Worm (Caenorhabditis elegans) whole organism, L3 larva: ENCODE measurements around the gene nhr-197.
A peak's percentile ranks its signal among the peaks of the same experiment; 100 is the strongest.

Source experiments
- R02D3.7 ChIP-seq: fragments of 150-350 bp; optimal IDR thresholded peaks from 2 replicates; lab custom pipeline; 2014; ENCODE audit warnings: missing biosample characterization, missing genetic modification characterization
- ceh-16 ChIP-seq: sonication (generic microtip); optimal IDR thresholded peaks from 2 replicates; lab custom pipeline; 2017; ENCODE audit warnings: missing biosample characterization, missing genetic modification characterization
- ceh-28 ChIP-seq: fragments of 150-350 bp; optimal IDR thresholded peaks from 2 replicates; lab custom pipeline; 2014; ENCODE audit warnings: missing biosample characterization, missing genetic modification reagents, missing genetic modification characterization
- ceh-82 ChIP-seq: fragments of 150-350 bp; optimal IDR thresholded peaks from 2 replicates; lab custom pipeline; 2014; ENCODE audit warnings: missing biosample characterization, missing genetic modification characterization
- daf-12 ChIP-seq: fragments of 150-350 bp; optimal IDR thresholded peaks from 2 replicates; lab custom pipeline; 2014; ENCODE audit warnings: missing biosample characterization, missing genetic modification reagents, missing genetic modification characterization
- egl-5 ChIP-seq: fragments of 150-350 bp; optimal IDR thresholded peaks from 2 replicates; lab custom pipeline; 2017; ENCODE audit warnings: missing biosample characterization, missing genetic modification reagents, missing genetic modification characterization, inconsistent platforms
- elt-1 ChIP-seq: fragments of 150-350 bp; optimal IDR thresholded peaks from 2 replicates; lab custom pipeline; 2014; ENCODE audit warnings: missing biosample characterization, missing genetic modification characterization
- elt-3 ChIP-seq, 3 experiments: fragments of 150-350 bp in 1 of 3; sonication (generic microtip) in 2 of 3; optimal IDR thresholded peaks; 2 replicates in 2 of 3; 4 replicates in 1 of 3; lab custom pipeline; 2014 to 2017; ENCODE audit warnings: missing biosample characterization in 3 of 3, missing genetic modification characterization in 3 of 3
- eor-1 ChIP-seq, 2 experiments: fragments of 150-350 bp; optimal IDR thresholded peaks; 2 replicates each; lab custom pipeline; 2014 to 2018; ENCODE audit warnings: missing biosample characterization in 2 of 2, missing genetic modification characterization in 2 of 2
- fkh-2 ChIP-seq: fragments of 150-350 bp; optimal IDR thresholded peaks from 2 replicates; lab custom pipeline; 2014; ENCODE audit warnings: missing biosample characterization, missing genetic modification reagents, missing genetic modification characterization
- fos-1 ChIP-seq: fragments of 150-350 bp; optimal IDR thresholded peaks from 2 replicates; lab custom pipeline; 2014; ENCODE audit warnings: missing biosample characterization, missing genetic modification characterization
- hmg-11 ChIP-seq: sonication (generic microtip); optimal IDR thresholded peaks from 2 replicates; lab custom pipeline; 2016; ENCODE audit warnings: missing genetic modification characterization, missing compliant biosample characterization
- jun-1 ChIP-seq: fragments of 150-350 bp; optimal IDR thresholded peaks from 2 replicates; lab custom pipeline; 2014; ENCODE audit warnings: missing biosample characterization, missing genetic modification reagents, missing genetic modification characterization
- lin-15B ChIP-seq: fragments of 150-350 bp; optimal IDR thresholded peaks from 2 replicates; lab custom pipeline; 2014; ENCODE audit warnings: missing biosample characterization, missing genetic modification characterization
- lin-39 ChIP-seq: fragments of 150-350 bp; optimal IDR thresholded peaks from 2 replicates; lab custom pipeline; 2018; ENCODE audit warnings: missing biosample characterization, missing genetic modification reagents, missing genetic modification characterization
- lsy-12 ChIP-seq: sonication (generic microtip); optimal IDR thresholded peaks from 2 replicates; lab custom pipeline; 2016; ENCODE audit warnings: mild to moderate bottlenecking, missing genetic modification characterization, missing compliant biosample characterization
- mdl-1 ChIP-seq: fragments of 150-350 bp; optimal IDR thresholded peaks from 2 replicates; lab custom pipeline; 2014; ENCODE audit warnings: missing biosample characterization, missing genetic modification characterization
- mml-1 ChIP-seq: fragments of 150-350 bp; sonication (generic microtip); optimal IDR thresholded peaks from 3 replicates; lab custom pipeline; 2014; ENCODE audit warnings: missing biosample characterization, missing genetic modification characterization
- nfya-1 ChIP-seq: sonication (generic microtip); optimal IDR thresholded peaks from 2 replicates; lab custom pipeline; 2017; ENCODE audit warnings: missing genetic modification characterization, mild to moderate bottlenecking, missing compliant biosample characterization, antibody characterized with exemption, moderate library complexity; ENCODE audit not compliant: insufficient read depth
- nhr-12 ChIP-seq: fragments of 150-350 bp; optimal IDR thresholded peaks from 2 replicates; lab custom pipeline; 2014; ENCODE audit warnings: missing biosample characterization, missing genetic modification characterization
- nhr-23 ChIP-seq: fragments of 150-350 bp; optimal IDR thresholded peaks from 2 replicates; lab custom pipeline; 2014; ENCODE audit warnings: missing biosample characterization, missing genetic modification reagents, missing genetic modification characterization
- nhr-237 ChIP-seq: fragments of 150-350 bp; optimal IDR thresholded peaks from 2 replicates; lab custom pipeline; 2014; ENCODE audit warnings: missing biosample characterization, missing genetic modification characterization
- nhr-28 ChIP-seq: fragments of 150-350 bp; optimal IDR thresholded peaks from 2 replicates; lab custom pipeline; 2014; ENCODE audit warnings: missing biosample characterization, missing genetic modification characterization
- nhr-43 ChIP-seq: sonication (generic microtip); optimal IDR thresholded peaks from 2 replicates; lab custom pipeline; 2016; ENCODE audit warnings: mild to moderate bottlenecking, missing genetic modification characterization, missing compliant biosample characterization; ENCODE audit not compliant: poor library complexity, severe bottlenecking
- nhr-67 ChIP-seq: fragments of 150-350 bp; optimal IDR thresholded peaks from 2 replicates; lab custom pipeline; 2014; ENCODE audit warnings: missing biosample characterization, missing genetic modification characterization
- nhr-76 ChIP-seq: fragments of 150-350 bp; sonication (generic microtip); optimal IDR thresholded peaks from 5 replicates; lab custom pipeline; 2014; ENCODE audit warnings: missing biosample characterization, missing genetic modification characterization
- nhr-77 ChIP-seq: fragments of 150-350 bp; optimal IDR thresholded peaks from 2 replicates; lab custom pipeline; 2014; ENCODE audit warnings: missing biosample characterization, missing genetic modification characterization
- pqm-1 ChIP-seq: fragments of 150-350 bp; optimal IDR thresholded peaks from 2 replicates; lab custom pipeline; 2017; ENCODE audit warnings: missing biosample characterization, missing genetic modification characterization, inconsistent platforms
- skn-1 ChIP-seq: fragments of 150-350 bp; optimal IDR thresholded peaks from 2 replicates; lab custom pipeline; 2014; ENCODE audit warnings: missing biosample characterization, missing genetic modification characterization
- snpc-4 ChIP-seq: fragments of 150-350 bp; optimal IDR thresholded peaks from 2 replicates; lab custom pipeline; 2014; ENCODE audit warnings: missing biosample characterization, missing genetic modification characterization
- tbx-2 ChIP-seq: sonication (generic microtip); optimal IDR thresholded peaks from 2 replicates; lab custom pipeline; 2016; ENCODE audit warnings: mild to moderate bottlenecking, missing genetic modification characterization, missing compliant biosample characterization
- unc-39 ChIP-seq: sonication (generic microtip); optimal IDR thresholded peaks from 4 replicates; lab custom pipeline; 2017; ENCODE audit warnings: missing biosample characterization, missing genetic modification characterization
- unc-62 ChIP-seq: fragments of 150-350 bp; sonication (generic microtip); optimal IDR thresholded peaks from 4 replicates; lab custom pipeline; 2014; ENCODE audit warnings: missing biosample characterization, missing genetic modification reagents, missing genetic modification characterization
- ztf-11 ChIP-seq: fragments of 150-350 bp; optimal IDR thresholded peaks from 2 replicates; lab custom pipeline; 2014; ENCODE audit warnings: missing biosample characterization, missing genetic modification characterization

Gene nhr-197

DNA sequence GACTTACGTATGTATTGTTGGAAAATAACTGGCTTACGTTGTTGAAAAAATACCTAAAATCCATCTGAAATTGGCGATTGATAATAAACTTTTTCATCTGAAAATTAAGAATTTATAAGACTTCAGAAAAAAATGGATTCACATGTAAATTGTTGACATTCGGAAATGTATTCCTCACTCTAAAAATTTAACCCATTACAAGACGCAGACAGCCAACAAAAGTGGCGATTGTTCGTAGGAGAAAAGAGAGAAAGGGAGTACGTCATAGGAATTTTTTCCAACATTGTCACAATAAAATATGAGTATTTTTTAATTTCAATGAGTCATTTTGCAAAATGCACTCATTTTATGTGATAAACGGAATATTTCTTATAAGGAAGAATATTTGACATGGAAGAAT is 30.8 kb downstream of the nhr-197 start, which contains the start of gene Y6E2A.5:
Y6E2A.5 (minus strand) TSS at position 101 of the 400 bp plus-strand sequence.
- no peak for TF ChIP-seq fkh-2 (tag; lab: Kevin White, UChicago)
- TF ChIP-seq pqm-1: peak; percentile 1

DNA sequence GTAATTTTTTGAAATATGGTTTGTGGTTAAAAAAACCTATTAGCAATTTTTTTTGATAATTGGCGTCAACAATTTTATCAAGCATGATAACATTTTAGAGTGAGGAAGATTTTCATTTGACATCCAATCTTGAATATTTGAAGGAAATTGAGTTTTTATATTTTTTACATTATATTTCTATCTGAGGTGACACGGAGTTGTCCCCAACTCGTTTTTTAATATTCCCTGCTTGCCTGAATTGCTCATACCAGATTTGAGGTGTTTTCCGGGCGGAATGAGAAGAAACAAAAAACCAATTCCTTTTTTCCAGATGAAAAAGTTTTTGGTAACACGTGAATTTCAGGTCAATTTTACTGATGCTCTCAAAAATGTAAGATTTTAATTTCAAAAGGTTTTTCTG is 31.8 kb downstream of the nhr-197 start, which contains the start of gene Y6E2A.7:
Y6E2A.7 (plus strand) TSS at position 301 of the 400 bp plus-strand sequence.
- TF ChIP-seq daf-12 (tag; lab: Kevin White, UChicago) (no peak), ceh-28 (no peak), nhr-77 (tag; lab: Kevin White, UChicago) (no peak), snpc-4 (tag; lab: Kevin White, UChicago) (no peak), elt-3 (tag; optimal IDR thresholded peaks at IDR 0.05; lab: Kevin White, UChicago) (no peak), lsy-12 (tag; lab: Kevin White, UChicago) (no peak), skn-1 (tag; lab: Kevin White, UChicago) (no peak), ceh-16 (tag; lab: Kevin White, UChicago) (no peak), nfya-1 (no peak)

DNA sequence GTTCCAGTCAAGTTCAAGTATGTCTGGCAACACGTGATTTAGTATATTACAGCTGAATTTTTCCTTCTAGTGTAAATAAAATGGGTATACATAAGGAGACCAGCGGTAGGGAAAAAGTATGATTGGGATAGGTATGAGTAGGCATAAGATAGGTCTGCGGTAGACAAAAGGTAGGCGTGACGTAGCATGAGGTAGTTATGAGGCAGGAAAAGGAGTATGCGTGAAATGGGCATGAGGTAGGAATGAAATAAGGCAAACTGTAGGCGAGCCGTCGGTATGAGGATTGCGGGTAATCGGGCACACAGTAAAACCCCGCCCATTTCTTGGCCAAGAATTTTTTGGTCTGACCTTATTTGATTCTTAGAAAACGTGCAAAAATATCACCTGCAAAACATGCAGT is 33.7 kb downstream of the nhr-197 start:
- TF ChIP-seq skn-1 (tag; lab: Kevin White, UChicago): no peak
- no peak for TF ChIP-seq fos-1
- TF ChIP-seq nhr-12 (tag; lab: Kevin White, UChicago): no peak
- no peak for TF ChIP-seq nhr-76 (tag; lab: Kevin White, UChicago)
- no peak for TF ChIP-seq elt-1

DNA sequence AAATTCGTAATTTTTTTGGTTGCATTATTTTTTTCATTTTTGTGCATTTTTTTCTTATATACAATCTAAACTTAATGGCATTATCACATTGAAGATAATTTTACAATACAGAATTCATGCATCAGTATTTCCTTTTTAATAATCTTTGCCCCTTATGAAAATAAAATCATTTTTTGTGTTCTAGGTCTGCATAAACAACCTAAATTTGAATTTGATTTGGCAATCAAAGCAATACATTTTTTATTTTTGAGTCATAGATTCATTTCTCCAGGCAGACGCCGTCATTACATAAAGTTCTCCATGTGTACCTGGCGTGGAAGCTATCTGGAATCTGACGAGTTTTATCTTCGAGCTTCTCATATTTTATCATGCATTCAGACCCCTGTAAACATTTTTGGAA is 34.1 kb downstream of the nhr-197 start, which contains the start of gene srh-140:
srh-140 (plus strand) TSS at position 301 of the 400 bp plus-strand sequence.
- TF ChIP-seq nhr-237 (tag; lab: Kevin White, UChicago) (no peak), elt-1 (no peak)

DNA sequence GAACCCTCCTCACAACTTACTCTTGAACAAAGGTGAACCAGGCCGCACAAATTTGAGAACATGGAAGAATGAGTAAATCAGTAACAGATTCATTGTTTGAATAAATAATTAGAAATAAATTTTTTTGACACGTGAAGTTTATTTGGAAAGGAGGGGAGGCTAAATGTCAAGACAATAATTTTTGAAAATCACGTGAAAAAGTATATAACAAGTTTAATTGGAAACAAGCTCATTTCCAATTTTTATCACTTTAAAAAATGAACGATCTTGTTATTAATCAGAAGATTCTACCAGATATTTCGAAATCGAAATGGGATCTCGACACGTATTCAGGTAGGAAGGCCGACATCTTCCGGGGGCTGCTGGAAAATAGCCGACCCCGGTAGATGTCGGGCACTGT is 38.9 kb downstream of the nhr-197 start, which contains the start of the genes irld-57 and sfxn-1.3:
irld-57 (minus strand) TSS at position 101 of the 400 bp plus-strand sequence.
sfxn-1.3 (plus strand) TSS at position 232 of the 400 bp plus-strand sequence.
- TF ChIP-seq elt-3 (tag; optimal IDR thresholded peaks at IDR 0.05; lab: Kevin White, UChicago) (no peak), ceh-16 (tag; lab: Kevin White, UChicago) (no peak), nhr-28 (tag; lab: Kevin White, UChicago) (no peak), nhr-77 (tag; lab: Kevin White, UChicago) (no peak), ztf-11 (tag; lab: Kevin White, UChicago) (no peak), nfya-1 (no peak), mdl-1 (tag; lab: Kevin White, UChicago) (no peak), ceh-82 (tag; lab: Kevin White, UChicago) (no peak), nhr-23 (no peak), nhr-43 (tag; lab: Kevin White, UChicago) (no peak), tbx-2 (no peak), lin-39 (tag; lab: Kevin White, UChicago) (no peak), hmg-11 (no peak), jun-1 (no peak)

DNA sequence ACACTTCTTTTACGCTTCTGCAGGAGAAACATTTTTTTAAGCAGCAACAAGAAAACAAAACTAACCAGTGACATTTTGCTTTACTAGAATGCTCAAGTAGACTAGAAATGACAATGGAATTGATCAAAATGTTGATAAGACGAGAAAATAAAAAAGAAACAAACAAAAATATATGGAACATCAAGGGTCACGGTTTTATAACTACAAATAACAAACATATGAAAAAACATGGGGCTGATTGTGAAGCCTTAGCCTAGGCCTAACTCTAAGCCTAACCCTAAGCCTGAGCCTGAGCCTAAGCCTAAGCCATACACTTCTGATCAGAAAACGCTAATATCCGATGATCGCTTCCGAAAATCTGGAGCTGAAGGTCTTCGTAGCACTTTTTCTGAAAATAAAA is 42.7 kb downstream of the nhr-197 start, which contains the start of gene Y6E2A.10:
Y6E2A.10 (minus strand) TSS at position 101 of the 400 bp plus-strand sequence.
- TF ChIP-seq nhr-28 (tag; lab: Kevin White, UChicago) (no peak), nhr-67 (tag; lab: Kevin White, UChicago) (no peak), lin-15B (no peak), nhr-43 (tag; lab: Kevin White, UChicago) (no peak), tbx-2 (no peak), eor-1 (tag; optimal IDR thresholded peaks at IDR 0.05; lab: Kevin White, UChicago) (no peak), daf-12 (tag; lab: Kevin White, UChicago) (no peak), fos-1 (no peak), R02D3.7 (tag; lab: Kevin White, UChicago) (no peak), unc-62 (no peak), ceh-16 (tag; lab: Kevin White, UChicago) (no peak), elt-3 (tag; optimal IDR thresholded peaks at IDR 0.05; lab: Kevin White, UChicago) (no peak), unc-39 (tag; lab: Kevin White, UChicago) (no peak), ztf-11 (tag; lab: Kevin White, UChicago) (no peak), mml-1 (tag; lab: Kevin White, UChicago) (no peak), egl-5 (tag; lab: Kevin White, UChicago) (no peak)
